Worm (Caenorhabditis elegans): ENCODE measurements around the gene perm-2.

Gene perm-2

DNA sequence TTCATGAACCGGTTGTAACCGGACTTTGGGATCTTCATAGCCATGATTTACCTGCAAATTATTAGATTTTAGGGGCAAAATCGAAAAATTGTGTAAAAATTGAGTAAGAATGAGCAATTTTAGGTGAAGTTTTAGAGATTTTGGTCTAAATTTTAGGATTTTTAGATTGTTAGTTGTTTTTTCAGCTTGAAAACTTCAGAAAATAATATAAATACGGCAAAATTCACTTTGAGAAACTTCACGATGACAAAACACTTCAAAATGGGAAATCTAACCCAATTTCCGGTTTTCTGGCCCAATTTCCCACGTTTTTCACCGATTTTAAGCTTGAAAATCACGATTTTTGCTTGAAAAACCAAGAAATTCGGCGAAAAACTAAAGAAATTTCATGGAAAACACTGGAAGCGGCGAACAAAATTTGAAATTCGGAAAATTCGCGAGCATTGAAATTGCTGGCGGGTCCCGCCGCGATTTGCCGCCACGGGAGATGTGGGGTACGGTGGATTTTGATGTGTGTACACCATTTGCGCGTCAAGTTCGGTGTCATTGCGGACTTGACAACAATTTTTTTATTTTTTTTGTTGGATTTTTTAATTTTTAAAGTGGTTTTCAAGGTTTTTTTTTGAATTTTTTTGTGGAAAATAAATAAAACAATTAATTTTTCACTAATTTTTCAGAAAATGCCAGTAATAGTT lies 32.6 kb upstream of the perm-2 start, which contains the start of the genes cct-8 and Y55F3AR.2 (continued):
- TF ChIP-seq skn-1 (tag; optimal IDR thresholded peaks at IDR 0.05) (peak; percentile 93), mep-1 (tag; optimal IDR thresholded peaks at IDR 0.05) (peak; percentile 97), nhr-19 (GFP tag; conservative IDR thresholded peaks at IDR 0.05) (peak; percentile 99), dpl-1 (GFP tag; optimal IDR thresholded peaks at IDR 0.05) (peak; percentile 90 to 92 (median 90)), nhr-85 (tag) (peak; percentile 98), lin-39 (tag; optimal IDR thresholded peaks at IDR 0.05) (peak; percentile 98), hpl-2 (GFP tag; optimal IDR thresholded peaks at IDR 0.05) (peak; percentile 92), ceh-90 (tag; optimal IDR thresholded peaks at IDR 0.05) (peak; percentile 68), fkh-8 (tag; optimal IDR thresholded peaks at IDR 0.05) (peak; percentile 99), nhr-12 (tag; optimal IDR thresholded peaks at IDR 0.05) (peak; percentile 75), unc-30 (tag; optimal IDR thresholded peaks at IDR 0.05) (peak; percentile 70), irx-1 (tag; optimal IDR thresholded peaks at IDR 0.05) (peak; percentile 97), nhr-11 (tag; optimal IDR thresholded peaks at IDR 0.05) (peak; percentile 92), tlp-1 (tag; optimal IDR thresholded peaks at IDR 0.05) (no peak), nhr-84 (tag; optimal IDR thresholded peaks at IDR 0.05) (peak; percentile 24), fkh-10 (GFP tag; optimal IDR thresholded peaks at IDR 0.05) (peak; percentile 93), C16A3.4 (tag; optimal IDR thresholded peaks at IDR 0.05) (peak; percentile 96), C34B4.2 (tag; optimal IDR thresholded peaks at IDR 0.05) (peak; percentile 97), rnt-1 (tag; optimal IDR thresholded peaks at IDR 0.05) (peak; percentile 97), Y116A8C.19 (tag; optimal IDR thresholded peaks at IDR 0.05; ENCODE audit: borderline replicate concordance) (peak; percentile 36), jun-1 (tag; optimal IDR thresholded peaks at IDR 0.05) (peak; percentile 98), C04F5.9 (tag; optimal IDR thresholded peaks at IDR 0.05) (peak; percentile 100), xbp-1 (tag; optimal IDR thresholded peaks at IDR 0.05) (peak; percentile 97), ceh-8 (GFP tag; optimal IDR thresholded peaks at IDR 0.05) (peak; percentile 98), zip-4 (GFP tag; optimal IDR thresholded peaks at IDR 0.05) (peak; percentile 97), snu-23 (GFP tag; optimal IDR thresholded peaks at IDR 0.05) (peak; percentile 99), ets-5 (GFP tag; IDR thresholded peaks at IDR 0.05) (no peak), elt-2 (tag; optimal IDR thresholded peaks at IDR 0.05) (peak; percentile 93), efl-3 (GFP tag; optimal IDR thresholded peaks at IDR 0.05) (peak; percentile 89), F16B12.6 (tag; optimal IDR thresholded peaks at IDR 0.05) (peak; percentile 100), lir-3 (tag; optimal IDR thresholded peaks at IDR 0.05; ENCODE audit: poor library complexity) (no peak), lin-15B (tag; optimal IDR thresholded peaks at IDR 0.05) (peak; percentile 92), ceh-88 (GFP tag; IDR thresholded peaks at IDR 0.05) (peak; percentile 97), swsn-7 (tag; optimal IDR thresholded peaks at IDR 0.05) (peak; percentile 99), isw-1 (GFP tag; IDR thresholded peaks at IDR 0.05) (peak; percentile 99), snpc-4 (tag; optimal IDR thresholded peaks at IDR 0.05) (peak; percentile 90), unc-130 (tag; optimal IDR thresholded peaks at IDR 0.05) (peak; percentile 92), pqm-1 (tag; optimal IDR thresholded peaks at IDR 0.05) (no peak), grh-1 (GFP tag; IDR thresholded peaks at IDR 0.05) (peak; percentile 99), aly-2 (tag; optimal IDR thresholded peaks at IDR 0.05) (peak; percentile 97), mef-2 (tag; optimal IDR thresholded peaks at IDR 0.05) (peak; percentile 91), nhr-20 (tag; optimal IDR thresholded peaks at IDR 0.05) (peak; percentile 97), nhr-76 (tag; optimal IDR thresholded peaks at IDR 0.05) (no peak), ztf-11 (tag; optimal IDR thresholded peaks at IDR 0.05) (peak in 1 of 2 experiments; percentile 92), dsc-1 (tag; optimal IDR thresholded peaks at IDR 0.05) (peak; percentile 99), unc-86 (tag; optimal IDR thresholded peaks at IDR 0.05) (peak; percentile 98), nhr-77 (tag; optimal IDR thresholded peaks at IDR 0.05) (peak; percentile 91), pax-3 (tag; optimal IDR thresholded peaks at IDR 0.05) (peak; percentile 98), sptf-1 (tag; optimal IDR thresholded peaks at IDR 0.05) (no peak), lsy-2 (tag; optimal IDR thresholded peaks at IDR 0.05) (peak; percentile 100), nhr-71 (tag; optimal IDR thresholded peaks at IDR 0.05) (peak; percentile 98), lin-13 (GFP tag; optimal IDR thresholded peaks at IDR 0.05) (peak; percentile 96)

Measured in whole organism, L1 larva.